Worm (Caenorhabditis elegans) whole organism, L1 larva: ENCODE results near the gene C29A12.6.

Experiments
- ama-1 ChIP-seq: fragments of 150-350 bp; optimal IDR thresholded peaks from 2 replicates; lab custom pipeline; 2014
- elt-2 ChIP-seq: sonication (generic microtip); optimal IDR thresholded peaks from 2 replicates; lab custom pipeline; 2016; ENCODE audit warnings: missing genetic modification characterization, mild to moderate bottlenecking, inconsistent platforms, missing compliant biosample characterization, missing genetic modification reagents
- elt-3 ChIP-seq, 6 experiments: fragments of 150-350 bp in 1 of 6; sonication (generic microtip); optimal IDR thresholded peaks; 2 replicates each; lab custom pipeline; 2017 to 2018; ENCODE audit warnings: missing biosample characterization in 6 of 6, missing genetic modification characterization in 6 of 6, inconsistent platforms in 1 of 6
- fkh-10 ChIP-seq: sonication (generic microtip); optimal IDR thresholded peaks from 2 replicates; lab custom pipeline; 2017; ENCODE audit warnings: missing biosample characterization, missing genetic modification reagents, missing genetic modification characterization
- fos-1 ChIP-seq: fragments of 150-350 bp; optimal IDR thresholded peaks from 2 replicates; lab custom pipeline; 2014; ENCODE audit warnings: missing biosample characterization, missing genetic modification characterization
- grh-1 ChIP-seq: fragments of 200-800 bp; sonication (Bioruptor generic); IDR thresholded peaks from 2 replicates; pipeline ENCODE4 v1.3.6; 2022; ENCODE audit warnings: missing genetic modification reagents, missing genetic modification characterization, missing compliant biosample characterization
- nhr-11 ChIP-seq: fragments of 150-350 bp; optimal IDR thresholded peaks from 2 replicates; lab custom pipeline; 2014; ENCODE audit warnings: missing biosample characterization, missing genetic modification characterization
- nhr-12 ChIP-seq: sonication (generic microtip); optimal IDR thresholded peaks from 2 replicates; lab custom pipeline; 2017; ENCODE audit warnings: missing biosample characterization, missing genetic modification characterization
- nhr-20 ChIP-seq: sonication (generic microtip); optimal IDR thresholded peaks from 2 replicates; lab custom pipeline; 2016; ENCODE audit warnings: mild to moderate bottlenecking, missing genetic modification characterization, missing compliant biosample characterization
- pqm-1 ChIP-seq: sonication (generic microtip); optimal IDR thresholded peaks from 3 replicates; lab custom pipeline; 2017; ENCODE audit warnings: missing biosample characterization, missing genetic modification characterization
- rnt-1 ChIP-seq: sonication (generic microtip); optimal IDR thresholded peaks from 2 replicates; lab custom pipeline; 2016; ENCODE audit warnings: mild to moderate bottlenecking, missing genetic modification characterization, moderate library complexity, missing compliant biosample characterization
- snpc-4 ChIP-seq: fragments of 150-350 bp; optimal IDR thresholded peaks from 2 replicates; lab custom pipeline; 2014; ENCODE audit warnings: missing biosample characterization, missing genetic modification characterization
- sox-4 ChIP-seq: sonication (generic microtip); optimal IDR thresholded peaks from 2 replicates; lab custom pipeline; 2016; ENCODE audit warnings: missing genetic modification characterization, missing compliant biosample characterization
- ztf-11 ChIP-seq, 2 experiments: sonication (generic microtip); optimal IDR thresholded peaks; 2 replicates each; lab custom pipeline; 2016 to 2017; ENCODE audit warnings: missing genetic modification characterization in 2 of 2, missing biosample characterization in 1 of 2, missing compliant biosample characterization in 1 of 2

DNA sequence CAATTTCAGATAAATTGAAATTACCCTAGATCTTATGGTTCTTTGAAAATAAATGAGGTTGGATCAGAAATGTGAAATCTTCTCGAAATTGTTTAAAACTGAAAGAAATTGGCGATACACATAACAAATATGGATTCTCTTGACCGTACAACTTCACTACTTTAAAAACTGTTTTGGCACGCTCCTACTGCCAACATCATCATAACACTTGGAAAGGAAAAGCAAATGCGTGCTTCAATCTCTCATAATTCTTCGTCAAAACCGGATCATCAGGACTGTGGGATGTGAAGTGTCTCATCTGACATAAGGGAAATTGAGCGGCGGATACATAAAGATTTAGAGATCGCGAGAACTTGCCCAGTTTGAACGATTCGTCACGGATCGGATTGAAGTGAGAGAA lies 51.1 kb downstream of the C29A12.6 start, which contains the start of gene F32D8.7:
- TF ChIP-seq snpc-4 = no peak
- TF ChIP-seq elt-2 (tag; lab: Kevin White, UChicago) = no peak
- TF ChIP-seq pqm-1 (tag; lab: Kevin White, UChicago) = no peak
- TF ChIP-seq grh-1 (GFP tag; lab: Robert Waterston, UW) = no peak
- TF ChIP-seq ama-1 (lab: Kevin White, UChicago) = no peak
- no peak for TF ChIP-seq ztf-11 (tag; optimal IDR thresholded peaks at IDR 0.05; lab: Kevin White, UChicago)
- no peak for TF ChIP-seq nhr-12 (tag; lab: Kevin White, UChicago)
- no peak for TF ChIP-seq fkh-10
- TF ChIP-seq rnt-1 (tag; lab: Kevin White, UChicago) = no peak
- no peak for TF ChIP-seq nhr-20 (tag; lab: Kevin White, UChicago)
- TF ChIP-seq nhr-11 (tag; lab: Kevin White, UChicago) = no peak
- no peak for TF ChIP-seq elt-3 (tag; optimal IDR thresholded peaks at IDR 0.05; lab: Kevin White, UChicago)
- TF ChIP-seq fos-1 = no peak
- TF ChIP-seq sox-4 = no peak
